Worm (Caenorhabditis elegans) whole organism, L4 larva: ENCODE data around the gene appg-2.

ENCODE experiments used
- D1046.2 ChIP-seq: fragments of 200-800 bp; sonication (Bioruptor generic); IDR thresholded peaks from 2 replicates; pipeline ENCODE4 v1.3.6; 2022; ENCODE audit warnings: missing genetic modification characterization, missing compliant biosample characterization
- aly-2 ChIP-seq: sonication (generic microtip); optimal IDR thresholded peaks from 2 replicates; lab custom pipeline; 2018; ENCODE audit warnings: missing biosample characterization, missing genetic modification characterization
- gei-8 ChIP-seq: fragments of 200-800 bp; sonication (Bioruptor generic); optimal IDR thresholded peaks from 2 replicates; lab custom pipeline; 2018; ENCODE audit warnings: mild to moderate bottlenecking, missing genetic modification characterization, missing compliant biosample characterization
- jun-1 ChIP-seq: fragments of 150-350 bp; optimal IDR thresholded peaks from 2 replicates; lab custom pipeline; 2014; ENCODE audit warnings: missing biosample characterization, missing genetic modification reagents, missing genetic modification characterization
- lin-13 ChIP-seq: fragments of 150-350 bp; optimal IDR thresholded peaks from 2 replicates; lab custom pipeline; 2014; ENCODE audit warnings: missing biosample characterization, missing genetic modification reagents, missing genetic modification characterization
- nhr-11 ChIP-seq: fragments of 150-350 bp; optimal IDR thresholded peaks from 2 replicates; lab custom pipeline; 2014; ENCODE audit warnings: missing biosample characterization, missing genetic modification characterization
- nhr-25 ChIP-seq: sonication (generic microtip); optimal IDR thresholded peaks from 2 replicates; lab custom pipeline; 2017; ENCODE audit warnings: missing genetic modification characterization, mild to moderate bottlenecking, missing compliant biosample characterization, antibody characterized with exemption, moderate library complexity, borderline replicate concordance; ENCODE audit not compliant: insufficient read depth
- nhr-28 ChIP-seq: fragments of 150-350 bp; optimal IDR thresholded peaks from 2 replicates; lab custom pipeline; 2014; ENCODE audit warnings: missing biosample characterization, missing genetic modification characterization
- pha-4 ChIP-seq, 2 experiments: fragments of 150-350 bp in 1 of 2; fragments of 200-800 bp in 1 of 2; sonication (Bioruptor generic) in 1 of 2; IDR thresholded peaks in 1 of 2; optimal IDR thresholded peaks in 1 of 2; 2 replicates each; pipeline versions ENCODE4 v1.3.6 to Lab custom; 2014 to 2022; ENCODE audit warnings: missing genetic modification characterization in 2 of 2, missing genetic modification reagents in 2 of 2, missing biosample characterization in 1 of 2, missing compliant biosample characterization in 1 of 2
- skn-1 ChIP-seq: fragments of 150-350 bp; optimal IDR thresholded peaks from 2 replicates; lab custom pipeline; 2014; ENCODE audit warnings: missing biosample characterization, missing genetic modification characterization
- unc-62 ChIP-seq, 3 experiments: fragments of 150-350 bp in 1 of 3; sonication (generic microtip); optimal IDR thresholded peaks in 2 of 3; peaks in 1 of 3; 1 replicate in 1 of 3; 2 replicates in 2 of 3; lab custom pipeline; 2014 to 2017; ENCODE audit warnings: missing biosample characterization in 3 of 3, missing genetic modification characterization in 3 of 3, missing genetic modification reagents in 3 of 3, missing genotype in 1 of 3

DNA sequence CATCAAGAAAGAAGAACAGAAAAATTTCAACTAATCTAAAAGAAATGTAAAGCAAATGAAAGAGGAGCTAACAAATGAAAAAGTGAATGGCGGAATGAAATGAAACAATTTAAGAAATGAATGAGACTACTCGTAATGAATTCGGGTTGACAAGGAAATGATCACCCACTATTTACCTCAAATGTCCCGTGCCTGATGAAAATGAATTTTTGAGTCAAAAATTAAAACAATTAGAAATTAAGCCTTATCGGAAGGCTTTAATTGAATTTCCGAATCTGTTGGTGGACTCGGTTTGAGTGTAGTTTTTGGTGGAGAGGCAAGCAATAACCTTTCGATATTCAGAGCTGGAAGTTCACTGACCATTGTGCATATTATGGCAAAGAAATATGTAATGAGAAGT lies 48.1 kb downstream of the appg-2 start:
- TF ChIP-seq skn-1: no peak
- TF ChIP-seq D1046.2 (GFP tag; lab: Robert Waterston, UW): no peak
- no peak for TF ChIP-seq nhr-25 (tag; lab: Kevin White, UChicago)
- no peak for TF ChIP-seq lin-13 (GFP tag; lab: Kevin White, UChicago)
- peak in 1 of 2 experiments; percentile 53 for TF ChIP-seq unc-62 (GFP tag; optimal IDR thresholded peaks at IDR 0.05 in 1 of 2; lab: Kevin White, UChicago)
- no peak for TF ChIP-seq unc-62 (tag; optimal IDR thresholded peaks at IDR 0.05; lab: Kevin White, UChicago)
- no peak for TF ChIP-seq gei-8 (GFP tag; lab: Kevin White, UChicago)
- no peak for TF ChIP-seq aly-2
- TF ChIP-seq nhr-11 (tag; lab: Kevin White, UChicago): no peak
- TF ChIP-seq pha-4 (GFP tag; IDR thresholded peaks at IDR 0.05; lab: Robert Waterston, UW): no peak
- TF ChIP-seq pha-4 (tag; optimal IDR thresholded peaks at IDR 0.05; lab: Kevin White, UChicago): no peak
- TF ChIP-seq nhr-28 (tag; lab: Kevin White, UChicago): no peak
- no peak for TF ChIP-seq jun-1
